Fruit fly (Drosophila melanogaster) whole organism, prepupa: ENCODE measurements around the gene CG13293.

ENCODE experiments used
- CG6854 ChIP-seq: fragments of 200-800 bp; sonication (Bioruptor generic); optimal IDR thresholded peaks from 2 replicates; lab custom pipeline; 2017; ENCODE audit warnings: missing biosample characterization, mild to moderate bottlenecking, missing genetic modification characterization
- CG9139 ChIP-seq: fragments of 200-800 bp; sonication (Bioruptor generic); optimal IDR thresholded peaks from 3 replicates; lab custom pipeline; 2017; ENCODE audit warnings: missing biosample characterization, mild to moderate bottlenecking, missing genetic modification characterization
- Met ChIP-seq: fragments of 200-800 bp; sonication (Bioruptor generic); optimal IDR thresholded peaks from 3 replicates; lab custom pipeline; 2016; ENCODE audit warnings: missing biosample characterization, missing genetic modification characterization

dm6 chr3L:6062860-6063607 is 19.6 kb upstream of the CG13293 start, which contains the start of gene CG10472:
- no peak for TF ChIP-seq CG9139
- TF ChIP-seq Met (GFP tag; lab: Kevin White, UChicago): no peak
- TF ChIP-seq CG6854: no peak
